Worm (Caenorhabditis elegans) whole organism, mixed stage, embryonic: ENCODE results near the gene clec-196.

ENCODE experiments used
- ceh-39 ChIP-seq: fragments of 150-350 bp; optimal IDR thresholded peaks from 2 replicates; lab custom pipeline; 2014; ENCODE audit warnings: missing biosample characterization, missing genetic modification characterization
- ceh-83 ChIP-seq: fragments of 200-800 bp; sonication (Bioruptor generic); optimal IDR thresholded peaks from 2 replicates; lab custom pipeline; 2018; ENCODE audit warnings: mild to moderate bottlenecking, missing genetic modification characterization, missing compliant biosample characterization
- lin-13 ChIP-seq: fragments of 150-350 bp; optimal IDR thresholded peaks from 2 replicates; lab custom pipeline; 2014; ENCODE audit warnings: missing biosample characterization, missing genetic modification characterization
- mep-1 ChIP-seq: fragments of 150-350 bp; optimal IDR thresholded peaks from 2 replicates; lab custom pipeline; 2017; ENCODE audit warnings: missing biosample characterization, missing genetic modification reagents, missing genetic modification characterization, inconsistent platforms
- nhr-237 ChIP-seq: fragments of 150-350 bp; optimal IDR thresholded peaks from 2 replicates; lab custom pipeline; 2014; ENCODE audit warnings: missing biosample characterization, missing genetic modification characterization
- nhr-28 ChIP-seq: fragments of 150-350 bp; optimal IDR thresholded peaks from 2 replicates; lab custom pipeline; 2014; ENCODE audit warnings: missing biosample characterization, missing genetic modification characterization
- nhr-76 ChIP-seq: sonication (generic microtip); optimal IDR thresholded peaks from 2 replicates; lab custom pipeline; 2017; ENCODE audit warnings: missing biosample characterization, missing genetic modification characterization
- snpc-4 ChIP-seq: fragments of 150-350 bp; optimal IDR thresholded peaks from 2 replicates; lab custom pipeline; 2014; ENCODE audit warnings: missing biosample characterization, missing genetic modification characterization
- unc-62 ChIP-seq: fragments of 150-350 bp; optimal IDR thresholded peaks from 2 replicates; lab custom pipeline; 2014; ENCODE audit warnings: missing biosample characterization, missing genetic modification reagents, missing genetic modification characterization
- zip-8 ChIP-seq: fragments of 150-350 bp; optimal IDR thresholded peaks from 2 replicates; lab custom pipeline; 2014; ENCODE audit warnings: missing biosample characterization, missing genetic modification characterization
- ztf-11 ChIP-seq: fragments of 150-350 bp; optimal IDR thresholded peaks from 2 replicates; lab custom pipeline; 2014; ENCODE audit warnings: missing biosample characterization, missing genetic modification characterization

DNA sequence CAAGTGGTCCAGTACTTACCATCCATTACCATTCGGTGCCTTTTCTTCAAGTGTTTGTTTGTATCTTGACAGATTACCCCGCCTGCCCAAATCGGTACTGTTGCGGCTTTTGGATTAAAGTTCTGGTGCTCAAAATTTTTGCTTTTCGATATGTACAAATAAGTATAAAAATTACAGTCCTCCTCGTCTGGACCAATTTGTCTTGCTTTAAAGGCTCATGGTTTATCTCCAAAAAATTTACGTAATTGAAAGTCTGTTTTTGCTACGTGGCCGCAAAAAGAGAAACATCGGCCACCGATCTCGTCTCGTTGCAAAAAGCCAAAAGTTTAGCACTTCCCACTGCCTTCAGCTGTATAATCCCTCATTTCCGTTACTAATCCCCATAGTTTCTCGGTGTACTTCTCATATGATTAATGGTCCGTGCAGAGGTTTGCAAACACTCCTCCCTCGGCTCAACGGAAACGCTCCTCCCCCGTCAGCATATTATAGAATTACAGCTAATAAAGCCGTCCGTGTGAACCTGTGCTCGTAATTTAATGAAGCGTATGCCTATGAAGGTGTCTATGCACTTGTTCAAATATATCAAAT is 9.4 kb upstream of the clec-196 start:
- no peak for TF ChIP-seq nhr-28 (tag; lab: Kevin White, UChicago)
- TF ChIP-seq nhr-237 (tag; lab: Kevin White, UChicago): no peak
- no peak for TF ChIP-seq snpc-4 (tag; lab: Kevin White, UChicago)
- no peak for TF ChIP-seq ceh-83 (GFP tag; lab: Kevin White, UChicago)
- no peak for TF ChIP-seq ztf-11 (tag; lab: Kevin White, UChicago)
- no peak for TF ChIP-seq nhr-76 (tag; lab: Kevin White, UChicago)
- TF ChIP-seq ceh-39 (tag; lab: Kevin White, UChicago): no peak
- TF ChIP-seq zip-8 (tag; lab: Kevin White, UChicago): no peak
- no peak for TF ChIP-seq lin-13
- no peak for TF ChIP-seq mep-1 (tag; lab: Kevin White, UChicago)
- no peak for TF ChIP-seq unc-62 (GFP tag; lab: Kevin White, UChicago)
